Fruit fly (Drosophila melanogaster) whole organism, embryonic: ENCODE data around the gene CG14006.

ENCODE experiments used
- Ada2b ChIP-seq: fragments of 200-800 bp; sonication (Bioruptor generic); IDR thresholded peaks from 2 replicates; pipeline ENCODE4 v1.3.6; 2022; ENCODE audit warnings: missing biosample characterization, missing genetic modification characterization
- Aef1 ChIP-seq: fragments of 200-800 bp; sonication (Bioruptor generic); IDR thresholded peaks from 3 replicates; pipeline ENCODE4 v1.3.6; 2022; ENCODE audit warnings: missing biosample characterization, missing genetic modification characterization
- Atf6 ChIP-seq: fragments of 200-800 bp; sonication (Bioruptor generic); IDR thresholded peaks from 2 replicates; pipeline ENCODE4 v1.3.6; 2022; ENCODE audit warnings: missing biosample characterization, missing genetic modification characterization
- CG10209 ChIP-seq: fragments of 200-800 bp; sonication (Bioruptor generic); optimal IDR thresholded peaks from 3 replicates; lab custom pipeline; 2017; ENCODE audit warnings: missing biosample characterization, mild to moderate bottlenecking, missing genetic modification characterization, missing genetic modification reagents
- CG11504 ChIP-seq: fragments of 200-800 bp; sonication (Bioruptor generic); optimal IDR thresholded peaks from 3 replicates; lab custom pipeline; 2019; ENCODE audit warnings: missing biosample characterization, mild to moderate bottlenecking, missing genetic modification characterization, moderate library complexity
- CG11695 ChIP-seq: fragments of 200-800 bp; sonication (Bioruptor generic); IDR thresholded peaks from 3 replicates; pipeline ENCODE4 v1.3.6; 2022; ENCODE audit warnings: missing biosample characterization, missing genetic modification characterization
- CG12744 ChIP-seq: fragments of 200-800 bp; sonication (Bioruptor generic); optimal IDR thresholded peaks from 2 replicates; lab custom pipeline; 2016; ENCODE audit warnings: missing biosample characterization, missing genetic modification characterization
- CG12769 ChIP-seq: fragments of 200-800 bp; sonication (Bioruptor generic); optimal IDR thresholded peaks from 2 replicates; lab custom pipeline; 2019; ENCODE audit warnings: missing biosample characterization, mild to moderate bottlenecking, missing genetic modification characterization, moderate library complexity
- CG13123 ChIP-seq: fragments of 200-800 bp; sonication (Bioruptor generic); optimal IDR thresholded peaks from 2 replicates; lab custom pipeline; 2016; ENCODE audit warnings: missing biosample characterization, missing genetic modification characterization
- CG13296 ChIP-seq: fragments of 200-800 bp; sonication (Bioruptor generic); optimal IDR thresholded peaks from 3 replicates; lab custom pipeline; 2018; ENCODE audit warnings: missing biosample characterization, mild to moderate bottlenecking, missing genetic modification characterization
- CG14441 ChIP-seq: fragments of 200-800 bp; sonication (Bioruptor generic); IDR thresholded peaks from 2 replicates; pipeline ENCODE4 v1.3.6; 2022; ENCODE audit warnings: missing biosample characterization, missing genetic modification characterization
- CG15011 ChIP-seq: fragments of 200-800 bp; sonication (Bioruptor generic); optimal IDR thresholded peaks from 3 replicates; lab custom pipeline; 2018; ENCODE audit warnings: missing biosample characterization, mild to moderate bottlenecking, missing genetic modification characterization
- CG15479 ChIP-seq: fragments of 200-800 bp; sonication (Bioruptor generic); optimal IDR thresholded peaks from 3 replicates; lab custom pipeline; 2019; ENCODE audit warnings: missing biosample characterization, mild to moderate bottlenecking, missing genetic modification characterization, moderate library complexity
- CG1603 ChIP-seq: fragments of 200-800 bp; sonication (Bioruptor generic); optimal IDR thresholded peaks from 2 replicates; lab custom pipeline; 2019; ENCODE audit warnings: missing biosample characterization, mild to moderate bottlenecking, missing genetic modification characterization, moderate library complexity
- CG2678 ChIP-seq: fragments of 200-800 bp; sonication (Bioruptor generic); optimal IDR thresholded peaks from 3 replicates; lab custom pipeline; 2019; ENCODE audit warnings: missing biosample characterization, mild to moderate bottlenecking, missing genetic modification characterization, moderate library complexity
- CG31441 ChIP-seq: fragments of 200-800 bp; sonication (Bioruptor generic); IDR thresholded peaks from 2 replicates; pipeline ENCODE4 v1.3.6; 2022; ENCODE audit warnings: missing biosample characterization, missing genetic modification characterization
- CG3281 ChIP-seq: fragments of 200-800 bp; sonication (Bioruptor generic); optimal IDR thresholded peaks from 3 replicates; lab custom pipeline; 2017; ENCODE audit warnings: missing biosample characterization, mild to moderate bottlenecking, missing genetic modification characterization
- CG34224 ChIP-seq: fragments of 200-800 bp; sonication (Bioruptor generic); IDR thresholded peaks from 3 replicates; pipeline ENCODE4 v1.3.6; 2022; ENCODE audit warnings: missing biosample characterization, missing genetic modification characterization; ENCODE audit not compliant: partially characterized antibody
- CG5953 ChIP-seq: fragments of 200-800 bp; sonication (Bioruptor generic); IDR thresholded peaks from 2 replicates; pipeline ENCODE4 v1.3.6; 2022; ENCODE audit warnings: missing biosample characterization, missing genetic modification characterization
- CG6272 ChIP-seq: fragments of 200-800 bp; sonication (Bioruptor generic); IDR thresholded peaks from 2 replicates; pipeline ENCODE4 v1.3.6; 2022; ENCODE audit warnings: missing biosample characterization, missing genetic modification characterization
- CG7556 ChIP-seq: fragments of 200-800 bp; sonication (Bioruptor generic); optimal IDR thresholded peaks from 2 replicates; lab custom pipeline; 2017; ENCODE audit warnings: missing biosample characterization, mild to moderate bottlenecking, missing genetic modification characterization
- CG9437 ChIP-seq: fragments of 200-800 bp; sonication (Bioruptor generic); optimal IDR thresholded peaks from 2 replicates; lab custom pipeline; 2018; ENCODE audit warnings: missing biosample characterization, mild to moderate bottlenecking, missing genetic modification characterization
- Camta ChIP-seq: fragments of 200-800 bp; sonication (Bioruptor generic); optimal IDR thresholded peaks from 2 replicates; lab custom pipeline; 2016; ENCODE audit warnings: missing biosample characterization, missing genetic modification characterization
- Fer1 ChIP-seq: fragments of 200-800 bp; sonication (Bioruptor generic); optimal IDR thresholded peaks from 2 replicates; lab custom pipeline; 2017; ENCODE audit warnings: missing biosample characterization, mild to moderate bottlenecking, missing genetic modification characterization
- HLH3B ChIP-seq: fragments of 200-800 bp; sonication (Bioruptor generic); IDR thresholded peaks from 2 replicates; pipeline ENCODE4 v1.3.6; 2022; ENCODE audit warnings: missing biosample characterization, missing genetic modification characterization
- Hr51 ChIP-seq, 2 experiments: fragments of 200-800 bp; sonication (Bioruptor generic); optimal IDR thresholded peaks; 2 replicates in 1 of 2; 3 replicates in 1 of 2; lab custom pipeline; 2016 to 2018; ENCODE audit warnings: missing biosample characterization in 2 of 2, missing genetic modification characterization in 2 of 2, mild to moderate bottlenecking in 1 of 2, moderate library complexity in 1 of 2
- MTF-1 ChIP-seq: fragments of 200-800 bp; sonication (Bioruptor generic); optimal IDR thresholded peaks from 2 replicates; lab custom pipeline; 2018; ENCODE audit warnings: missing biosample characterization, mild to moderate bottlenecking, missing genetic modification characterization, borderline replicate concordance
- PHDP ChIP-seq: fragments of 200-800 bp; sonication (Bioruptor generic); optimal IDR thresholded peaks from 3 replicates; lab custom pipeline; 2018; ENCODE audit warnings: missing biosample characterization, mild to moderate bottlenecking, missing genetic modification characterization, moderate library complexity
- Ptx1 ChIP-seq: fragments of 200-800 bp; sonication (Bioruptor generic); IDR thresholded peaks from 2 replicates; pipeline ENCODE4 v1.3.6; 2022; ENCODE audit warnings: missing biosample characterization, missing genetic modification characterization
- Sox102F ChIP-seq: fragments of 200-800 bp; sonication (Bioruptor generic); optimal IDR thresholded peaks from 2 replicates; lab custom pipeline; 2018; ENCODE audit warnings: missing biosample characterization, mild to moderate bottlenecking, missing genetic modification characterization, moderate library complexity
- Xbp1 ChIP-seq: fragments of 200-800 bp; sonication (Bioruptor generic); optimal IDR thresholded peaks from 3 replicates; lab custom pipeline; 2016; ENCODE audit warnings: missing biosample characterization, mild to moderate bottlenecking, missing genetic modification characterization
- ab ChIP-seq: fragments of 200-800 bp; sonication (Bioruptor generic); optimal IDR thresholded peaks from 2 replicates; lab custom pipeline; 2016; ENCODE audit warnings: missing biosample characterization, missing genetic modification characterization
- bcd ChIP-seq: fragments of 200-800 bp; sonication (Bioruptor generic); optimal IDR thresholded peaks from 2 replicates; lab custom pipeline; 2017; ENCODE audit warnings: missing biosample characterization, mild to moderate bottlenecking, missing genetic modification characterization
- bsh ChIP-seq, 2 experiments: fragments of 200-800 bp; sonication (Bioruptor generic); optimal IDR thresholded peaks; 2 replicates each; lab custom pipeline; 2017 to 2018; ENCODE audit warnings: mild to moderate bottlenecking in 2 of 2, missing biosample characterization in 2 of 2, missing genetic modification characterization in 2 of 2, moderate library complexity in 1 of 2
- dysf ChIP-seq: fragments of 200-800 bp; sonication (Bioruptor generic); IDR thresholded peaks from 3 replicates; pipeline ENCODE4 v1.3.6; 2022; ENCODE audit warnings: missing biosample characterization, missing genetic modification characterization
- esg ChIP-seq: fragments of 200-800 bp; sonication (Bioruptor generic); conservative IDR thresholded peaks from 2 replicates; pipeline ENCODE4 v1.3.6; 2022; ENCODE audit warnings: missing biosample characterization, missing genetic modification characterization
- ewg ChIP-seq: fragments of 200-800 bp; sonication (Bioruptor generic); optimal IDR thresholded peaks from 3 replicates; lab custom pipeline; 2017; ENCODE audit warnings: mild to moderate bottlenecking, missing biosample characterization, missing genetic modification reagents, missing genetic modification characterization
- fu2 ChIP-seq: fragments of 200-800 bp; sonication (Bioruptor generic); optimal IDR thresholded peaks from 2 replicates; lab custom pipeline; 2016; ENCODE audit warnings: missing biosample characterization, missing genetic modification characterization
- insv ChIP-seq, 2 experiments: fragments of 200-800 bp; sonication (Bioruptor generic); optimal IDR thresholded peaks; 3 replicates each; lab custom pipeline; 2016 to 2018; ENCODE audit warnings: missing biosample characterization in 2 of 2, missing genetic modification characterization in 2 of 2
- lab ChIP-seq: fragments of 200-800 bp; sonication (Bioruptor generic); optimal IDR thresholded peaks from 3 replicates; lab custom pipeline; 2017; ENCODE audit warnings: missing biosample characterization, missing genetic modification characterization, mild to moderate bottlenecking, moderate library complexity, missing genetic modification reagents
- nerfin-1 ChIP-seq: fragments of 200-800 bp; sonication (Bioruptor generic); optimal IDR thresholded peaks from 3 replicates; lab custom pipeline; 2019; ENCODE audit warnings: missing biosample characterization, mild to moderate bottlenecking, missing genetic modification characterization, moderate library complexity
- nmo ChIP-seq: fragments of 200-800 bp; sonication (Bioruptor generic); optimal IDR thresholded peaks from 2 replicates; lab custom pipeline; 2018; ENCODE audit warnings: missing biosample characterization, mild to moderate bottlenecking, missing genetic modification characterization, moderate library complexity
- pan ChIP-seq, 4 experiments: fragments of >200 bp in 3 of 4; fragments of 200-800 bp in 1 of 4; sonication (Bioruptor generic) in 1 of 4; optimal IDR thresholded peaks in 3 of 4; IDR thresholded peaks in 1 of 4; 2 replicates each; pipeline versions ENCODE4 v1.3.6 to Lab custom; 2017 to 2022; ENCODE audit warnings: missing biosample characterization in 2 of 4, missing genetic modification characterization in 2 of 4, mixed read lengths in 1 of 4
- peb ChIP-seq: fragments of 200-800 bp; sonication (Bioruptor generic); IDR thresholded peaks from 2 replicates; pipeline ENCODE4 v1.3.6; 2022; ENCODE audit warnings: missing biosample characterization, missing genetic modification characterization
- pros ChIP-seq: fragments of 200-800 bp; sonication (Bioruptor generic); optimal IDR thresholded peaks from 3 replicates; lab custom pipeline; 2019; ENCODE audit warnings: missing biosample characterization, mild to moderate bottlenecking, missing genetic modification characterization, moderate library complexity
- ro ChIP-seq: fragments of 200-800 bp; sonication (Bioruptor generic); IDR thresholded peaks from 2 replicates; pipeline ENCODE4 v1.3.6; 2022; ENCODE audit warnings: missing biosample characterization, missing genetic modification characterization
- sob ChIP-seq: fragments of 200-800 bp; sonication (Bioruptor generic); IDR thresholded peaks from 2 replicates; pipeline ENCODE4 v1.3.6; 2022; ENCODE audit warnings: missing biosample characterization, missing genetic modification characterization
- tgo ChIP-seq: fragments of 200-800 bp; sonication (Bioruptor generic); IDR thresholded peaks from 3 replicates; pipeline ENCODE4 v1.3.6; 2022; ENCODE audit warnings: missing biosample characterization, missing genetic modification characterization

The CG14006 gene

dm6 chr2L:5743537-5744148 lies 15.0 kb upstream of the CG14006 start (continued):
- TF ChIP-seq CG34224 (GFP tag; lab: Robert Waterston, UW) (no peak), Ada2b (peak; percentile 37), bcd (GFP tag; lab: Kevin White, UChicago) (peak; percentile 17), CG6272 (GFP tag; lab: Robert Waterston, UW) (no peak), CG12769 (peak; percentile 15), pros (GFP tag; lab: Kevin White, UChicago) (no peak), CG11504 (tag; lab: Kevin White, UChicago) (peak; percentile 99), CG13296 (GFP tag; lab: Kevin White, UChicago) (peak; percentile 15), ro (no peak), sob (GFP tag; lab: Robert Waterston, UW) (no peak), PHDP (peak; percentile 41), pan (optimal IDR thresholded peaks at IDR 0.05; lab: Kevin White, UChicago) (no peak), pan (GFP tag; optimal IDR thresholded peaks at IDR 0.05 in 1 of 2, IDR thresholded peaks at IDR 0.05 in 1 of 2) (peak in 1 of 2 experiments; percentile 60), Fer1 (GFP tag; lab: Kevin White, UChicago) (no peak), Sox102F (GFP tag; lab: Kevin White, UChicago) (peak; percentile 56), dysf (GFP tag; lab: Robert Waterston, UW) (peak; percentile 32; the same call in 1 of the 3 replicates), insv (GFP tag; optimal IDR thresholded peaks at IDR 0.05; lab: Kevin White, UChicago) (no peak), CG1603 (tag; lab: Kevin White, UChicago) (peak; percentile 46), CG13123 (GFP tag; lab: Kevin White, UChicago) (no peak), CG9437 (GFP tag; lab: Kevin White, UChicago) (peak; percentile 12), Ptx1 (peak; percentile 52), bsh (GFP tag; optimal IDR thresholded peaks at IDR 0.05; lab: Kevin White, UChicago) (peak in 1 of 2 experiments; percentile 21), peb (GFP tag; lab: Robert Waterston, UW) (no peak), fu2 (GFP tag; lab: Kevin White, UChicago) (no peak), Camta (no peak), CG7556 (GFP tag; lab: Kevin White, UChicago) (peak; percentile 16), CG3281 (GFP tag; lab: Kevin White, UChicago) (no peak), nmo (no peak), Xbp1 (GFP tag; lab: Kevin White, UChicago) (peak; percentile 28), CG15479 (GFP tag; lab: Kevin White, UChicago) (no peak), MTF-1 (GFP tag; lab: Kevin White, UChicago) (no peak), CG5953 (no peak), Atf6 (GFP tag; lab: Robert Waterston, UW) (0 out of 2 replicates have a peak, but pooled peaks have one; percentile 45), CG12744 (no peak), CG15011 (GFP tag; lab: Kevin White, UChicago) (no peak), nerfin-1 (tag; lab: Kevin White, UChicago) (no peak), esg (GFP tag; lab: Robert Waterston, UW) (0 out of 2 replicates have a peak, but pooled peaks have one; percentile 12), CG10209 (GFP tag; lab: Kevin White, UChicago) (peak; percentile 0), CG2678 (peak; percentile 52), ab (GFP tag; lab: Kevin White, UChicago) (no peak), tgo (GFP tag; lab: Robert Waterston, UW) (peak; percentile 40; the same call in 1 of the 3 replicates), CG11695 (GFP tag; lab: Robert Waterston, UW) (peak; percentile 19; the same call in 1 of the 3 replicates), ewg (peak; percentile 7), lab (GFP tag; lab: Kevin White, UChicago) (peak; percentile 45), HLH3B (GFP tag; lab: Robert Waterston, UW) (peak; percentile 47; the same call in 1 of the 2 replicates), Aef1 (GFP tag; lab: Robert Waterston, UW) (no peak), CG31441 (0 out of 2 replicates have a peak, but pooled peaks have one; percentile 23), CG14441 (peak; percentile 69), Hr51 (GFP tag; optimal IDR thresholded peaks at IDR 0.05; lab: Kevin White, UChicago) (peak in 1 of 2 experiments; percentile 62)
